Worm (Caenorhabditis elegans): ENCODE data around the gene T10H10.2.

Gene T10H10.2

DNA sequence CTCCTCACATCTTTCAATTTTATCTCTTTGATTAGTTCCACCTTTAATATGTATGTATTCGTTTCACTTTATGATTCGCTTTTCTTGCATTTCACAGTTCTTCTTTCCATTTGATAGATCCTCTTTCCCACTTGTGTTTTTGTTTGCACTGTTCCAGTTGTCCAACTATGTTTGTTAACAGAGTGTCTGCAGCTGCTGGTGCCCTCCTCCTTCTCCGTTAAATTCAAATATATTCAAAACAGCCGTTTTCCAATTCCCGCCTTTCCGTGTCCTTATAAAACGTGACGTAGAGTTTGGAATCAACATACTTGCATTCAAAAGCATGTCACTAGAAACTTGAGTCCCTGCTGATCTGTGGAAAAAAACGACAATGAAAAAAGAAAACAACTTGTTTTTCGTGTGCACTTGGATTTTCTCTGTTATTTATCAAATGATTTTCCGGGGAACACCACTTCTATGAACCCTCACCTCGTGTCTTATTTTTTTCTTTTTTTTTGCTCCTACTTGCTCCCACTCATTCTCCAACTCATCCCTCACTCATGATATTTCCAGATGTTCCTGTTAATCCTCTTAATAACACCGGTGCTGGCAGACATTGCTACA is at the start of gene T10H10.2:
T10H10.2 (plus strand) TSS at position 553 of the 603 bp plus-strand sequence.
- TF ChIP-seq nhr-237 (tag; optimal IDR thresholded peaks at IDR 0.05) (no peak), fkh-2 (tag; optimal IDR thresholded peaks at IDR 0.05) (no peak), elt-1 (tag; optimal IDR thresholded peaks at IDR 0.05) (no peak), elt-2 (tag; optimal IDR thresholded peaks at IDR 0.05) (no peak), hmg-11 (tag; optimal IDR thresholded peaks at IDR 0.05) (no peak), mml-1 (tag; optimal IDR thresholded peaks at IDR 0.05) (no peak), nhr-28 (tag; optimal IDR thresholded peaks at IDR 0.05) (no peak), nhr-23 (tag; optimal IDR thresholded peaks at IDR 0.05) (no peak), ceh-16 (tag; optimal IDR thresholded peaks at IDR 0.05) (no peak), egl-5 (tag; optimal IDR thresholded peaks at IDR 0.05) (no peak), daf-12 (tag; optimal IDR thresholded peaks at IDR 0.05) (no peak)

DNA sequence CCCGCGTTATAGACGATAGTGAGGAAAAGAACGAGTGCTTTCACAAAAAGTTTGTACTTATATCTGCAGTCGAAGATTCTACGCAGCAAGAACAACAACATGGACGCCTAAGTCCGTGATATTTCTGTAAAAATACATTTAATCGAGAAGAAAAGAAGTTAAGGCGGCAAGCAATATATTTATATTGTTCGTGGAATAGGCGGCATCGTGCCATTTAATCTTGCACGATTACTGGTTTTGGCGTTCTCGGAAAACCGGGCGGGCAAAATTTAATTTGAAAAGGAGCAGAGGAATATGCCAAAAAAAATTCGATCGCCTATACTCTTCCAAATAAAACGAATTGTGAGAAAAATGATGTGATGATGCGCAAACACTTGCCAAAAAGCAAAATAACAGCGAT is 47.6 kb upstream of the T10H10.2 start, which contains the start of gene AH9.1:
AH9.1 (minus strand) TSS at position 101 of the 400 bp plus-strand sequence.
- TF ChIP-seq ceh-82 (tag; optimal IDR thresholded peaks at IDR 0.05) (no peak), R02D3.7 (tag; optimal IDR thresholded peaks at IDR 0.05) (no peak), elt-3 (tag; optimal IDR thresholded peaks at IDR 0.05) (no peak), ZK546.5 (tag; optimal IDR thresholded peaks at IDR 0.05) (no peak), ama-1 (optimal IDR thresholded peaks at IDR 0.05) (no peak), mml-1 (tag; optimal IDR thresholded peaks at IDR 0.05) (no peak), skn-1 (tag; optimal IDR thresholded peaks at IDR 0.05) (no peak), sea-2 (GFP tag; optimal IDR thresholded peaks at IDR 0.05) (no peak), elt-1 (tag; optimal IDR thresholded peaks at IDR 0.05) (no peak), egl-27 (tag; optimal IDR thresholded peaks at IDR 0.05) (no peak), nhr-67 (tag; optimal IDR thresholded peaks at IDR 0.05) (no peak), ceh-16 (tag; optimal IDR thresholded peaks at IDR 0.05) (no peak), lin-15B (tag; optimal IDR thresholded peaks at IDR 0.05) (no peak), ztf-11 (tag; optimal IDR thresholded peaks at IDR 0.05) (no peak), lsy-12 (tag; optimal IDR thresholded peaks at IDR 0.05) (no peak), egl-5 (tag; optimal IDR thresholded peaks at IDR 0.05) (no peak), eor-1 (tag; optimal IDR thresholded peaks at IDR 0.05) (no peak), nfya-1 (tag; optimal IDR thresholded peaks at IDR 0.05; ENCODE audit: insufficient read depth) (no peak), nhr-237 (tag; optimal IDR thresholded peaks at IDR 0.05) (no peak), zag-1 (tag; optimal IDR thresholded peaks at IDR 0.05) (no peak)

DNA sequence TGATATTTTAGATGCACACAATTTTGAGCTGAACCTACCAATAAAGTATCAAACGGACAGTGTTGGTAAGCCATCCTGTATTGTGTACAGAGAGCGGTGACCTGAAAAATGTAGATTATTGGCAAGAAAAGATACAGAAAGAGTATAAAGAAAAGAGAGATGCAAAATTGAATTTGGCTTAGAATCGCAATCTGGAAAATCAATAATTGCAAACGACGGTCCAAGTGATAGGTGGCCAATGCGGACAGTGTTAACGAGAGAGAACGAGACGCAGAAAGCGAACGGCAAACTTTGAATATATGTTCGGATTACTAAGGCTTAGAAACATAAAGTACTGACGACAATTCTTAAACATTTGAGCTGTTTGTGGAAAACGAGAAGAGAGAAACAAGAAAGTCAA is 36.5 kb upstream of the T10H10.2 start, which contains the start of gene crn-4:
crn-4 (minus strand) TSS at position 101 of the 400 bp plus-strand sequence.
- TF ChIP-seq pha-4 (tag; optimal IDR thresholded peaks at IDR 0.05), result no peak
- no peak for TF ChIP-seq ceh-28 (tag; optimal IDR thresholded peaks at IDR 0.05)
- TF ChIP-seq nhr-76 (tag; optimal IDR thresholded peaks at IDR 0.05), result no peak
- no peak for TF ChIP-seq ztf-4 (tag; optimal IDR thresholded peaks at IDR 0.05)
- no peak for TF ChIP-seq ceh-9 (tag; optimal IDR thresholded peaks at IDR 0.05)
- no peak for TF ChIP-seq fkh-10 (GFP tag; optimal IDR thresholded peaks at IDR 0.05)
- TF ChIP-seq daf-12 (tag; optimal IDR thresholded peaks at IDR 0.05), result no peak
- no peak for TF ChIP-seq hmg-11 (tag; optimal IDR thresholded peaks at IDR 0.05)
- TF ChIP-seq ceh-82 (tag; optimal IDR thresholded peaks at IDR 0.05), result no peak
- TF ChIP-seq zag-1 (tag; optimal IDR thresholded peaks at IDR 0.05), result no peak
- TF ChIP-seq jun-1 (tag; optimal IDR thresholded peaks at IDR 0.05), result no peak
- no peak for TF ChIP-seq mml-1 (tag; optimal IDR thresholded peaks at IDR 0.05)
- no peak for TF ChIP-seq sea-2 (GFP tag; optimal IDR thresholded peaks at IDR 0.05)
- TF ChIP-seq ztf-11 (tag; optimal IDR thresholded peaks at IDR 0.05), result no peak
- no peak for TF ChIP-seq nhr-11 (tag; optimal IDR thresholded peaks at IDR 0.05)
- TF ChIP-seq nfya-1 (tag; optimal IDR thresholded peaks at IDR 0.05; ENCODE audit: insufficient read depth), result no peak
- TF ChIP-seq elt-3 (tag; optimal IDR thresholded peaks at IDR 0.05), result no peak
- no peak for TF ChIP-seq fos-1 (tag; optimal IDR thresholded peaks at IDR 0.05)

- TF ChIP-seq nhr-23 (tag; optimal IDR thresholded peaks at IDR 0.05) (no peak), jun-1 (tag; optimal IDR thresholded peaks at IDR 0.05) (peak; percentile 48), elt-2 (tag; optimal IDR thresholded peaks at IDR 0.05) (peak; percentile 10), pqm-1 (tag; optimal IDR thresholded peaks at IDR 0.05) (peak; percentile 11), pha-4 (tag; optimal IDR thresholded peaks at IDR 0.05) (peak; percentile 0)
Measured at ce11 chrX:2258404-2258803, 36.1 kb upstream of the T10H10.2 start.
